Worm (Caenorhabditis elegans) whole organism, young adult: Measurements from ENCODE around the gene R151.1.

Source experiments
- F22D6.2 ChIP-seq: sonication (generic microtip); optimal IDR thresholded peaks from 2 replicates; lab custom pipeline; 2016; ENCODE audit warnings: mild to moderate bottlenecking, missing genetic modification characterization, missing compliant biosample characterization
- F33H1.4 ChIP-seq: fragments of 200-800 bp; sonication (Bioruptor generic); IDR thresholded peaks from 2 replicates; pipeline ENCODE4 v1.3.6; 2022; ENCODE audit warnings: missing genetic modification reagents, missing genetic modification characterization, missing compliant biosample characterization
- F52B5.7 ChIP-seq: sonication (generic microtip); optimal IDR thresholded peaks from 2 replicates; lab custom pipeline; 2016; ENCODE audit warnings: mild to moderate bottlenecking, missing genetic modification characterization, missing compliant biosample characterization
- F55B11.4 ChIP-seq: sonication (generic microtip); optimal IDR thresholded peaks from 2 replicates; lab custom pipeline; 2016; ENCODE audit warnings: missing compliant biosample characterization, missing genetic modification characterization, borderline replicate concordance; ENCODE audit not compliant: insufficient read depth
- F57A8.1 ChIP-seq: fragments of 200-800 bp; sonication (Bioruptor generic); optimal IDR thresholded peaks from 2 replicates; lab custom pipeline; 2018; ENCODE audit warnings: mild to moderate bottlenecking, missing genetic modification characterization, moderate library complexity, missing compliant biosample characterization
- Y53G8AR.9 ChIP-seq: fragments of 200-800 bp; sonication (Bioruptor generic); conservative IDR thresholded peaks from 2 replicates; pipeline ENCODE4 v1.3.6; 2022; ENCODE audit warnings: missing genetic modification reagents, missing genetic modification characterization, missing compliant biosample characterization
- Y56A3A.18 ChIP-seq: fragments of 200-800 bp; sonication (Bioruptor generic); IDR thresholded peaks from 2 replicates; pipeline ENCODE4 v1.3.6; 2022; ENCODE audit warnings: missing genetic modification reagents, missing genetic modification characterization, missing compliant biosample characterization
- Y67H2A.10 ChIP-seq: fragments of 200-800 bp; sonication (Bioruptor generic); conservative IDR thresholded peaks from 2 replicates; pipeline ENCODE4 v1.3.6; 2022; ENCODE audit warnings: missing genetic modification reagents, missing genetic modification characterization, missing compliant biosample characterization
- akir-1 ChIP-seq: fragments of 200-800 bp; sonication (Bioruptor generic); optimal IDR thresholded peaks from 2 replicates; lab custom pipeline; 2018; ENCODE audit warnings: mild to moderate bottlenecking, missing genetic modification characterization, moderate library complexity, missing compliant biosample characterization
- atf-7 ChIP-seq: sonication (generic microtip); optimal IDR thresholded peaks from 2 replicates; lab custom pipeline; 2017; ENCODE audit warnings: mild to moderate bottlenecking, missing genetic modification characterization, missing compliant biosample characterization
- attf-3 ChIP-seq: fragments of 200-800 bp; sonication (Bioruptor generic); conservative IDR thresholded peaks from 2 replicates; pipeline ENCODE4 v1.3.6; 2022; ENCODE audit warnings: missing genetic modification reagents, missing genetic modification characterization, missing compliant biosample characterization
- attf-6 ChIP-seq: fragments of 200-800 bp; sonication (Bioruptor generic); IDR thresholded peaks from 2 replicates; pipeline ENCODE4 v1.3.6; 2022; ENCODE audit warnings: missing genetic modification reagents, missing genetic modification characterization, missing compliant biosample characterization
- bed-1 ChIP-seq: fragments of 200-800 bp; sonication (Bioruptor generic); IDR thresholded peaks from 2 replicates; pipeline ENCODE4 v1.3.6; 2022; ENCODE audit warnings: missing genetic modification reagents, missing genetic modification characterization, missing compliant biosample characterization
- ceh-100 ChIP-seq: fragments of 200-800 bp; sonication (Bioruptor generic); IDR thresholded peaks from 2 replicates; pipeline ENCODE4 v1.3.6; 2022; ENCODE audit warnings: missing genetic modification reagents, missing genetic modification characterization, missing compliant biosample characterization
- ceh-79 ChIP-seq: sonication (generic microtip); optimal IDR thresholded peaks from 2 replicates; lab custom pipeline; 2017; ENCODE audit warnings: mild to moderate bottlenecking, missing genetic modification characterization, missing compliant biosample characterization
- ceh-91 ChIP-seq: fragments of 200-800 bp; sonication (Bioruptor generic); IDR thresholded peaks from 2 replicates; pipeline ENCODE4 v1.3.6; 2022; ENCODE audit warnings: missing genetic modification reagents, missing genetic modification characterization, missing compliant biosample characterization
- dpff-1 ChIP-seq: sonication (generic microtip); optimal IDR thresholded peaks from 2 replicates; lab custom pipeline; 2017; ENCODE audit warnings: mild to moderate bottlenecking, missing genetic modification characterization, missing compliant biosample characterization
- egl-44 ChIP-seq: fragments of 200-800 bp; sonication (Bioruptor generic); IDR thresholded peaks from 2 replicates; pipeline ENCODE4 v1.3.6; 2022; ENCODE audit warnings: missing genetic modification reagents, missing genetic modification characterization, missing compliant biosample characterization
- hmg-20 ChIP-seq: fragments of 200-800 bp; sonication (Bioruptor generic); IDR thresholded peaks from 2 replicates; pipeline ENCODE4 v1.3.6; 2022; ENCODE audit warnings: missing genetic modification reagents, missing genetic modification characterization, missing compliant biosample characterization
- lag-1 ChIP-seq: fragments of 200-800 bp; sonication (Bioruptor generic); IDR thresholded peaks from 2 replicates; pipeline ENCODE4 v1.3.6; 2022; ENCODE audit warnings: missing genetic modification reagents, missing genetic modification characterization, missing compliant biosample characterization
- let-526 ChIP-seq: fragments of 200-800 bp; sonication (Bioruptor generic); IDR thresholded peaks from 2 replicates; pipeline ENCODE4 v1.3.6; 2022; ENCODE audit warnings: missing genetic modification reagents, missing genetic modification characterization, missing compliant biosample characterization
- lin-40 ChIP-seq: sonication (generic microtip); optimal IDR thresholded peaks from 2 replicates; lab custom pipeline; 2016; ENCODE audit warnings: missing genetic modification characterization, mild to moderate bottlenecking, missing compliant biosample characterization, missing genotype, missing genetic modification reagents
- lsl-1 ChIP-seq: fragments of 200-800 bp; sonication (Bioruptor generic); optimal IDR thresholded peaks from 2 replicates; lab custom pipeline; 2018; ENCODE audit warnings: mild to moderate bottlenecking, missing genetic modification characterization, moderate library complexity, missing compliant biosample characterization
- lsy-27 ChIP-seq: sonication (generic microtip); optimal IDR thresholded peaks from 2 replicates; lab custom pipeline; 2017; ENCODE audit warnings: missing genetic modification characterization, mild to moderate bottlenecking, missing compliant biosample characterization, antibody characterized with exemption, missing genotype, borderline replicate concordance; ENCODE audit not compliant: insufficient read depth
- madf-3 ChIP-seq: fragments of 200-800 bp; sonication (Bioruptor generic); IDR thresholded peaks from 2 replicates; pipeline ENCODE4 v1.3.6; 2022; ENCODE audit warnings: missing genetic modification reagents, missing genetic modification characterization, missing compliant biosample characterization
- madf-6 ChIP-seq: fragments of 200-800 bp; sonication (Bioruptor generic); IDR thresholded peaks from 2 replicates; pipeline ENCODE4 v1.3.6; 2022; ENCODE audit warnings: missing genetic modification reagents, missing genetic modification characterization, missing compliant biosample characterization
- mel-28 ChIP-seq: sonication (generic microtip); optimal IDR thresholded peaks from 2 replicates; lab custom pipeline; 2016; ENCODE audit warnings: borderline replicate concordance, mild to moderate bottlenecking, missing genetic modification characterization, missing compliant biosample characterization
- nhr-120 ChIP-seq: fragments of 200-800 bp; sonication (Bioruptor generic); IDR thresholded peaks from 2 replicates; pipeline ENCODE4 v1.3.6; 2022; ENCODE audit warnings: missing genetic modification characterization, missing compliant biosample characterization
- nhr-179 ChIP-seq: sonication (generic microtip); optimal IDR thresholded peaks from 2 replicates; lab custom pipeline; 2016; ENCODE audit warnings: mild to moderate bottlenecking, missing genetic modification characterization, missing compliant biosample characterization
- nhr-90 ChIP-seq: sonication (generic microtip); optimal IDR thresholded peaks from 2 replicates; lab custom pipeline; 2016; ENCODE audit warnings: missing genotype, mild to moderate bottlenecking, missing genetic modification characterization, missing compliant biosample characterization
- snpc-3.4 ChIP-seq: sonication (generic microtip); optimal IDR thresholded peaks from 2 replicates; lab custom pipeline; 2017; ENCODE audit warnings: missing genetic modification characterization, mild to moderate bottlenecking, missing compliant biosample characterization, antibody characterized with exemption, moderate library complexity, missing genotype, missing genetic modification reagents
- somi-1 ChIP-seq: fragments of 200-800 bp; sonication (Bioruptor generic); optimal IDR thresholded peaks from 2 replicates; lab custom pipeline; 2018; ENCODE audit warnings: mild to moderate bottlenecking, missing genetic modification characterization, missing compliant biosample characterization
- ztf-18 ChIP-seq: sonication (generic microtip); optimal IDR thresholded peaks from 2 replicates; lab custom pipeline; 2016; ENCODE audit warnings: missing genotype, mild to moderate bottlenecking, missing genetic modification characterization, missing compliant biosample characterization
- ztf-22 ChIP-seq: fragments of 200-800 bp; sonication (Bioruptor generic); optimal IDR thresholded peaks from 2 replicates; lab custom pipeline; 2018; ENCODE audit warnings: mild to moderate bottlenecking, missing genetic modification characterization, moderate library complexity, missing compliant biosample characterization
- ztf-6 ChIP-seq: fragments of 200-800 bp; sonication (Bioruptor generic); IDR thresholded peaks from 2 replicates; pipeline ENCODE4 v1.3.6; 2022; ENCODE audit warnings: missing genetic modification reagents, missing genetic modification characterization, missing compliant biosample characterization

Gene R151.1

ce11 chrIII:7221103-7221502, 4.8 kb downstream of the R151.1 start (continued):
- TF ChIP-seq nhr-90: no peak
- no peak for TF ChIP-seq dpff-1 (tag; lab: Kevin White, UChicago)
- no peak for TF ChIP-seq somi-1
- no peak for TF ChIP-seq atf-7 (tag; lab: Kevin White, UChicago)
- no peak for TF ChIP-seq ceh-79 (tag; lab: Kevin White, UChicago)
- TF ChIP-seq F22D6.2 (tag; lab: Kevin White, UChicago): no peak
- TF ChIP-seq ztf-6: no peak
- no peak for TF ChIP-seq F55B11.4 (tag; lab: Kevin White, UChicago)
- peak; percentile 22 for TF ChIP-seq snpc-3.4 (tag; lab: Kevin White, UChicago)
- no peak for TF ChIP-seq lsy-27 (tag; lab: Kevin White, UChicago)
- TF ChIP-seq Y67H2A.10 (GFP tag; lab: Robert Waterston, UW): no peak
- TF ChIP-seq ceh-100 (GFP tag; lab: Robert Waterston, UW): no peak
- TF ChIP-seq lsl-1: peak; percentile 90
- TF ChIP-seq madf-6 (GFP tag; lab: Robert Waterston, UW): peak; percentile 55
- no peak for TF ChIP-seq ztf-18 (tag; lab: Kevin White, UChicago)
- no peak for TF ChIP-seq attf-3
- TF ChIP-seq F57A8.1 (GFP tag; lab: Kevin White, UChicago): no peak
- no peak for TF ChIP-seq bed-1 (GFP tag; lab: Robert Waterston, UW)
- TF ChIP-seq nhr-179 (tag; lab: Kevin White, UChicago): no peak
- TF ChIP-seq lin-40: no peak
- no peak for TF ChIP-seq lag-1 (GFP tag; lab: Robert Waterston, UW)
- TF ChIP-seq mel-28 (tag; lab: Kevin White, UChicago): no peak
- TF ChIP-seq ztf-22 (GFP tag; lab: Kevin White, UChicago): no peak
- TF ChIP-seq Y53G8AR.9: no peak
- TF ChIP-seq hmg-20 (GFP tag; lab: Robert Waterston, UW): no peak

- no peak for TF ChIP-seq F33H1.4 (GFP tag; lab: Robert Waterston, UW)
- TF ChIP-seq mel-28 (tag; lab: Kevin White, UChicago): no peak
- no peak for TF ChIP-seq nhr-179 (tag; lab: Kevin White, UChicago)
- no peak for TF ChIP-seq ceh-91 (GFP tag; lab: Robert Waterston, UW)
- TF ChIP-seq Y56A3A.18 (GFP tag; lab: Robert Waterston, UW): no peak
- no peak for TF ChIP-seq F52B5.7 (tag; lab: Kevin White, UChicago)
- TF ChIP-seq egl-44 (GFP tag; lab: Robert Waterston, UW): no peak
- no peak for TF ChIP-seq somi-1
- no peak for TF ChIP-seq let-526 (GFP tag; lab: Robert Waterston, UW)
- TF ChIP-seq nhr-120 (GFP tag; lab: Robert Waterston, UW): no peak
Measured at ce11 chrIII:7223029-7223428, 6.7 kb downstream of the R151.1 start, which contains the start of gene der-2. Gene der-2, minus strand, starts transcription at chrIII:7223129.

ce11 chrIII:7226607-7227006, 10.3 kb downstream of the R151.1 start, which contains the start of gene hsp-75:
Gene hsp-75, minus strand, starts transcription at chrIII:7226707.
- TF ChIP-seq ztf-22 (GFP tag; lab: Kevin White, UChicago): no peak
- TF ChIP-seq attf-6: no peak
- no peak for TF ChIP-seq hmg-20 (GFP tag; lab: Robert Waterston, UW)
- no peak for TF ChIP-seq F55B11.4 (tag; lab: Kevin White, UChicago)
- TF ChIP-seq attf-3: no peak
- no peak for TF ChIP-seq F57A8.1 (GFP tag; lab: Kevin White, UChicago)
- no peak for TF ChIP-seq madf-3 (GFP tag; lab: Robert Waterston, UW)
- no peak for TF ChIP-seq akir-1 (GFP tag; lab: Kevin White, UChicago)
